Fruit fly (Drosophila melanogaster): ENCODE results near the gene Trf2.

Trf2 gene

dm6 chrX:8408971-8409455, at the start of gene Trf2:
Gene Trf2 (plus strand): TSS chrX:8409272.
- no peak for TF ChIP-seq pan (optimal IDR thresholded peaks at IDR 0.05)
- peak; percentile 22 for TF ChIP-seq Dif (GFP tag; optimal IDR thresholded peaks at IDR 0.05; ENCODE audit: partially characterized antibody)
- TF ChIP-seq Hr78 (GFP tag; optimal IDR thresholded peaks at IDR 0.05), result no peak
- no peak for TF ChIP-seq dmrt93B (GFP tag; optimal IDR thresholded peaks at IDR 0.05)
- TF ChIP-seq br (GFP tag; optimal IDR thresholded peaks at IDR 0.05), result no peak
- TF ChIP-seq Jra (GFP tag; optimal IDR thresholded peaks at IDR 0.05), result no peak
- TF ChIP-seq rgr (GFP tag; optimal IDR thresholded peaks at IDR 0.05), result peak; percentile 42
- TF ChIP-seq sage (GFP tag; optimal IDR thresholded peaks at IDR 0.05), result no peak
- no peak for TF ChIP-seq GATAd (GFP tag; optimal IDR thresholded peaks at IDR 0.05)
- no peak for TF ChIP-seq Hr83 (GFP tag; optimal IDR thresholded peaks at IDR 0.05; ENCODE audit: poor library complexity, severe bottlenecking)
- TF ChIP-seq HLH106 (tag; optimal IDR thresholded peaks at IDR 0.05), result no peak
- no peak for TF ChIP-seq Mio (GFP tag; optimal IDR thresholded peaks at IDR 0.05)
- no peak for TF ChIP-seq Abd-B (GFP tag; optimal IDR thresholded peaks at IDR 0.05)
- TF ChIP-seq OdsH (GFP tag; optimal IDR thresholded peaks at IDR 0.05), result no peak
- TF ChIP-seq lola (GFP tag; optimal IDR thresholded peaks at IDR 0.05), result no peak
- no peak for TF ChIP-seq dl (GFP tag; optimal IDR thresholded peaks at IDR 0.05; ENCODE audit: insufficient read depth in 1 of 2, partially characterized antibody in 2 of 2)
- peak; percentile 49 for TF ChIP-seq Myc (optimal IDR thresholded peaks at IDR 0.05)
- peak; percentile 3 for TF ChIP-seq Sp1 (GFP tag; optimal IDR thresholded peaks at IDR 0.05)
- TF ChIP-seq ey (GFP tag; optimal IDR thresholded peaks at IDR 0.05), result no peak
- no peak for TF ChIP-seq usp (GFP tag; optimal IDR thresholded peaks at IDR 0.05)
- no peak for TF ChIP-seq fru (GFP tag; optimal IDR thresholded peaks at IDR 0.05)
- TF ChIP-seq CG32264 (GFP tag; optimal IDR thresholded peaks at IDR 0.05), result no peak
- no peak for TF ChIP-seq Vsx2 (GFP tag; optimal IDR thresholded peaks at IDR 0.05; ENCODE audit: partially characterized antibody)
- TF ChIP-seq h (GFP tag; optimal IDR thresholded peaks at IDR 0.05), result peak; percentile 5
- TF ChIP-seq brk (GFP tag; optimal IDR thresholded peaks at IDR 0.05), result no peak
- TF ChIP-seq CrebA (GFP tag; optimal IDR thresholded peaks at IDR 0.05; ENCODE audit: borderline replicate concordance), result no peak
- TF ChIP-seq woc (GFP tag; optimal IDR thresholded peaks at IDR 0.05), result no peak
- no peak for TF ChIP-seq N (GFP tag; optimal IDR thresholded peaks at IDR 0.05)
- TF ChIP-seq foxo (GFP tag; optimal IDR thresholded peaks at IDR 0.05), result peak in 1 of 2 experiments; percentile 8
- TF ChIP-seq dsf (GFP tag; optimal IDR thresholded peaks at IDR 0.05; ENCODE audit: borderline replicate concordance), result no peak
- TF ChIP-seq jim (GFP tag; optimal IDR thresholded peaks at IDR 0.05), result no peak
- TF ChIP-seq CG9705 (GFP tag; optimal IDR thresholded peaks at IDR 0.05), result no peak
- TF ChIP-seq sv (GFP tag; optimal IDR thresholded peaks at IDR 0.05), result no peak
- TF ChIP-seq tai (GFP tag; optimal IDR thresholded peaks at IDR 0.05), result no peak
- no peak for TF ChIP-seq psq (GFP tag; optimal IDR thresholded peaks at IDR 0.05)
- TF ChIP-seq Dfd (GFP tag; optimal IDR thresholded peaks at IDR 0.05), result no peak
- peak; percentile 47 for TF ChIP-seq Hnf4 (GFP tag; optimal IDR thresholded peaks at IDR 0.05)
- no peak for TF ChIP-seq Rel (GFP tag; optimal IDR thresholded peaks at IDR 0.05)
- peak; percentile 15 for TF ChIP-seq Rel (tag; optimal IDR thresholded peaks at IDR 0.05)

DNA sequence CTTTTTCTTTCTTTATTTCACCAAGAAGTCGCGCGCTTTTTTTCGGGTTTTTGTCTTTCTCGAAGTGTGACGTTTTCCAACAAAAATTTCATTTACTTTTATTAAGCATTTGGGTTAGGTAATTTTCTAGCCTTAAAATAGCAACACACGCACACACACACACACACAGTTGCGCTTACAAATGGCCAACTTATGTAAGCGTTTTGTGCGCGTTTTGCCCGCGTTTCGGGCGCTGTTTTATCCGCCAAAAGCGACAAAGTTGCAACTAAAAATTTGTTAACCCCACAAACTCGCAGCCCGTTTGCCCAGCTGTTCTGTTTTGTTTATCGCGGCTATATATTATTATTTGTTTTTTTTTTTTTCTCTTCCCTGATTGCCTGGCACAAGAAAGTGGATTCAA, 42.7 kb upstream of the Trf2 start:
- no peak for TF ChIP-seq rgr (GFP tag; optimal IDR thresholded peaks at IDR 0.05)
- TF ChIP-seq GATAd (GFP tag; optimal IDR thresholded peaks at IDR 0.05), result no peak
- TF ChIP-seq sage (GFP tag; optimal IDR thresholded peaks at IDR 0.05), result no peak
- TF ChIP-seq ey (GFP tag; optimal IDR thresholded peaks at IDR 0.05), result no peak
- no peak for TF ChIP-seq Hr83 (GFP tag; optimal IDR thresholded peaks at IDR 0.05; ENCODE audit: poor library complexity, severe bottlenecking)
- no peak for TF ChIP-seq tai (GFP tag; optimal IDR thresholded peaks at IDR 0.05)
- no peak for TF ChIP-seq Hr78 (GFP tag; optimal IDR thresholded peaks at IDR 0.05)
- no peak for TF ChIP-seq h (GFP tag; optimal IDR thresholded peaks at IDR 0.05)
- TF ChIP-seq CrebA (GFP tag; optimal IDR thresholded peaks at IDR 0.05; ENCODE audit: borderline replicate concordance), result no peak
- no peak for TF ChIP-seq Dif (GFP tag; optimal IDR thresholded peaks at IDR 0.05; ENCODE audit: partially characterized antibody)
- TF ChIP-seq CG32264 (GFP tag; optimal IDR thresholded peaks at IDR 0.05), result no peak
- no peak for TF ChIP-seq dsf (GFP tag; optimal IDR thresholded peaks at IDR 0.05; ENCODE audit: borderline replicate concordance)

Measured in whole organism, wandering third instar larva.